Fruit fly (Drosophila melanogaster) ovary, adult (tissue): ENCODE data around the gene whe.

Source experiments
- CG17801 ChIP-seq: fragments of 200-800 bp; optimal IDR thresholded peaks from 2 replicates; lab custom pipeline; 2019; ENCODE audit warnings: missing biosample characterization, mild to moderate bottlenecking, missing genetic modification characterization, moderate library complexity; ENCODE audit not compliant: partially characterized antibody

whe gene

dm6 chrX:21357810-21358671 lies 44.5 kb downstream of the whe start, which contains the start of gene Septin1:
TSS of gene Septin1 (plus strand) at chrX:21358286.
- no peak for TF ChIP-seq CG17801 (GFP tag; lab: Kevin White, UChicago)

dm6 chrX:21353541-21353940 lies 49.0 kb downstream of the whe start:
- TF ChIP-seq CG17801 (GFP tag; lab: Kevin White, UChicago): no peak
